Worm (Caenorhabditis elegans): Measurements from ENCODE around the gene F59B10.5.

Gene F59B10.5

ce11 chrII:10547803-10548693 is 24.6 kb upstream of the F59B10.5 start:
- TF ChIP-seq nhr-232 (tag; optimal IDR thresholded peaks at IDR 0.05): no peak
- TF ChIP-seq elt-2 (tag; optimal IDR thresholded peaks at IDR 0.05): peak; percentile 39
- no peak for TF ChIP-seq elt-4 (tag; optimal IDR thresholded peaks at IDR 0.05)
- TF ChIP-seq sdc-2 (tag; optimal IDR thresholded peaks at IDR 0.05): no peak
- TF ChIP-seq unc-42 (tag; optimal IDR thresholded peaks at IDR 0.05): no peak
- TF ChIP-seq eyg-1 (tag; optimal IDR thresholded peaks at IDR 0.05): no peak
- TF ChIP-seq ceh-31 (tag; optimal IDR thresholded peaks at IDR 0.05): peak; percentile 10
- no peak for TF ChIP-seq ceh-18 (tag; optimal IDR thresholded peaks at IDR 0.05)
- TF ChIP-seq ets-4 (tag; optimal IDR thresholded peaks at IDR 0.05): no peak
- no peak for TF ChIP-seq madf-2 (tag; optimal IDR thresholded peaks at IDR 0.05)
- TF ChIP-seq hlh-30 (tag; optimal IDR thresholded peaks at IDR 0.05; ENCODE audit: insufficient read depth): peak; percentile 92

DNA sequence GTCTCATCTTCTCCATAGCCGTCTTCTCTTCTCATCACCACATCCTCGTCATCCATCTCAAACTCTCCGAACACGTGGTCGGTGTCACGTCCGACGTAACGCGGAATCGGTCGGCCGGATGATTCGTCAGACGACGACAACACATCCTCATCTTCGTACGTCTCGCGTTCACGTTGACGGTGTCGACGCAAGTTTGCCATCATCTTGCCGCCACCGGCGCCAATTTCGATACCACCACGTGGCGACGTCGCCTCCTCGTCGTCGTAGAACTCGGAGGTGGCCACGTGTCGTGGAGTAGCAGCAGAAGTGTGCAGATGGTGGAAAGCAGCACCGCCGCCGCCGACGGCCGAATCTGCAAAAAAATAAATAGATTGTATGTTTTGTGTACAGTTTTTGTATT is 23.8 kb upstream of the F59B10.5 start:
- TF ChIP-seq elt-4 (tag; optimal IDR thresholded peaks at IDR 0.05): peak; percentile 12
- TF ChIP-seq npax-4 (tag; optimal IDR thresholded peaks at IDR 0.05): no peak
- TF ChIP-seq ceh-30 (tag; optimal IDR thresholded peaks at IDR 0.05): no peak
- TF ChIP-seq ztf-16 (tag; optimal IDR thresholded peaks at IDR 0.05): no peak
- no peak for TF ChIP-seq pat-9 (tag; optimal IDR thresholded peaks at IDR 0.05)
- no peak for TF ChIP-seq ceh-18 (tag; optimal IDR thresholded peaks at IDR 0.05)
- peak; percentile 24 for TF ChIP-seq tbx-7 (tag; optimal IDR thresholded peaks at IDR 0.05)
- peak; percentile 11 for TF ChIP-seq hlh-6 (tag; optimal IDR thresholded peaks at IDR 0.05)
- TF ChIP-seq lim-6 (tag; optimal IDR thresholded peaks at IDR 0.05): peak; percentile 17
- TF ChIP-seq hlh-8 (tag; optimal IDR thresholded peaks at IDR 0.05): peak; percentile 26
- TF ChIP-seq zip-5 (tag; optimal IDR thresholded peaks at IDR 0.05): no peak
- TF ChIP-seq rnt-1 (tag; optimal IDR thresholded peaks at IDR 0.05): no peak
- no peak for TF ChIP-seq nhr-232 (tag; optimal IDR thresholded peaks at IDR 0.05)
- no peak for TF ChIP-seq pros-1 (tag; optimal IDR thresholded peaks at IDR 0.05)

DNA sequence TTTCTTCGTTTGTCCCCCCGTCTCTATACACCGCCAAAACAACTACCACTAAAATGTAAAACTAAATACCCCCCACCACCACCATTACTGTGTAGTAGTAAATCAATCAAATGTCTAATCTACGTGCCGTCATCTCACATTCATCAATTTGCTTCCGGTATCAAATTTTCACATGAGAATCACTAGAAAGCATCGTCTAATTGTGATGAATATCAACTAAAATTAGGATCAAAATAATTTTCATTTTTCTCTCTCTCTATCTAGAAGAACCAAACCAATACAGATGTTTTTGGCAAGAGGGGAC is 23.3 kb upstream of the F59B10.5 start:
- TF ChIP-seq nhr-232 (tag; optimal IDR thresholded peaks at IDR 0.05): no peak
- peak; percentile 79 for TF ChIP-seq unc-55 (GFP tag; optimal IDR thresholded peaks at IDR 0.05)

- TF ChIP-seq unc-86 (tag; optimal IDR thresholded peaks at IDR 0.05): no peak
- TF ChIP-seq lin-11 (tag; optimal IDR thresholded peaks at IDR 0.05): no peak
- no peak for TF ChIP-seq nfya-1 (tag; optimal IDR thresholded peaks at IDR 0.05)
- no peak for TF ChIP-seq ztf-16 (tag; optimal IDR thresholded peaks at IDR 0.05)
- TF ChIP-seq dve-1 (tag; optimal IDR thresholded peaks at IDR 0.05): no peak
- no peak for TF ChIP-seq K02D7.2 (tag; optimal IDR thresholded peaks at IDR 0.05)
- no peak for TF ChIP-seq hlh-30 (tag; optimal IDR thresholded peaks at IDR 0.05; ENCODE audit: insufficient read depth)
- TF ChIP-seq Y22D7AL.16 (tag; optimal IDR thresholded peaks at IDR 0.05): no peak
- TF ChIP-seq hlh-13 (GFP tag; optimal IDR thresholded peaks at IDR 0.05): no peak
- no peak for TF ChIP-seq ets-4 (tag; optimal IDR thresholded peaks at IDR 0.05)
Measured at ce11 chrII:10545924-10546783, 22.7 kb upstream of the F59B10.5 start.

- TF ChIP-seq lim-6 (tag; optimal IDR thresholded peaks at IDR 0.05) (no peak), pat-9 (tag; optimal IDR thresholded peaks at IDR 0.05) (peak; percentile 15), K02D7.2 (tag; optimal IDR thresholded peaks at IDR 0.05) (no peak), nhr-232 (tag; optimal IDR thresholded peaks at IDR 0.05) (peak; percentile 0)
Measured at ce11 chrII:10545213-10545612, 21.7 kb upstream of the F59B10.5 start.
